Fruit fly (Drosophila melanogaster) whole organism, embryonic: Measurements from ENCODE around the gene Ass.

ENCODE experiments used
- Aef1 ChIP-seq: fragments of 200-800 bp; sonication (Bioruptor generic); IDR thresholded peaks from 3 replicates; pipeline ENCODE4 v1.3.6; 2022; ENCODE audit warnings: missing biosample characterization, missing genetic modification characterization
- BEAF-32 ChIP-seq: fragments of 200-800 bp; sonication (Bioruptor generic); optimal IDR thresholded peaks from 3 replicates; lab custom pipeline; 2017; ENCODE audit warnings: missing biosample characterization, missing genetic modification characterization, mild to moderate bottlenecking, moderate library complexity, missing genetic modification reagents
- Bgb ChIP-seq: fragments of 200-800 bp; sonication (Bioruptor generic); IDR thresholded peaks from 2 replicates; pipeline ENCODE4 v1.3.6; 2022; ENCODE audit warnings: missing biosample characterization, missing genetic modification characterization; ENCODE audit not compliant: partially characterized antibody
- Blimp-1 ChIP-seq: fragments of 200-800 bp; sonication (Bioruptor generic); optimal IDR thresholded peaks from 3 replicates; lab custom pipeline; 2018; ENCODE audit warnings: missing biosample characterization, missing genetic modification characterization, mild to moderate bottlenecking, moderate library complexity, missing genetic modification reagents
- CG10543 ChIP-seq: fragments of 200-800 bp; sonication (Bioruptor generic); optimal IDR thresholded peaks from 3 replicates; lab custom pipeline; 2017; ENCODE audit warnings: missing biosample characterization, mild to moderate bottlenecking, missing genetic modification characterization, moderate library complexity
- CG11398 ChIP-seq: fragments of 200-800 bp; sonication (Bioruptor generic); optimal IDR thresholded peaks from 2 replicates; lab custom pipeline; 2016; ENCODE audit warnings: missing biosample characterization, missing genetic modification characterization
- CG17385 ChIP-seq: fragments of 200-800 bp; sonication (Bioruptor generic); optimal IDR thresholded peaks from 3 replicates; lab custom pipeline; 2018; ENCODE audit warnings: missing biosample characterization, mild to moderate bottlenecking, missing genetic modification characterization
- CG1832 ChIP-seq: fragments of 200-800 bp; sonication (Bioruptor generic); optimal IDR thresholded peaks from 2 replicates; lab custom pipeline; 2017; ENCODE audit warnings: missing biosample characterization, mild to moderate bottlenecking, missing genetic modification characterization, inconsistent platforms
- CG18599 ChIP-seq: fragments of 200-800 bp; sonication (Bioruptor generic); optimal IDR thresholded peaks from 3 replicates; lab custom pipeline; 2017; ENCODE audit warnings: missing biosample characterization, missing genetic modification characterization, mild to moderate bottlenecking, moderate library complexity, missing genetic modification reagents
- CG33213 ChIP-seq: fragments of 200-800 bp; sonication (Bioruptor generic); optimal IDR thresholded peaks from 3 replicates; lab custom pipeline; 2016; ENCODE audit warnings: missing biosample characterization, missing genetic modification characterization
- CG33557 ChIP-seq: fragments of 200-800 bp; sonication (Bioruptor generic); optimal IDR thresholded peaks from 2 replicates; lab custom pipeline; 2019; ENCODE audit warnings: missing biosample characterization, mild to moderate bottlenecking, missing genetic modification characterization, moderate library complexity
- CG4617 ChIP-seq: fragments of 200-800 bp; sonication (Bioruptor generic); optimal IDR thresholded peaks from 3 replicates; lab custom pipeline; 2016; ENCODE audit warnings: missing biosample characterization, missing genetic modification characterization, borderline replicate concordance
- CG4707 ChIP-seq: fragments of 200-800 bp; sonication (Bioruptor generic); optimal IDR thresholded peaks from 2 replicates; lab custom pipeline; 2018; ENCODE audit warnings: missing biosample characterization, mild to moderate bottlenecking, missing genetic modification characterization, moderate library complexity
- CG6854 ChIP-seq: fragments of 200-800 bp; sonication (Bioruptor generic); optimal IDR thresholded peaks from 3 replicates; lab custom pipeline; 2017; ENCODE audit warnings: missing biosample characterization, mild to moderate bottlenecking, missing genetic modification characterization
- CG8281 ChIP-seq: fragments of 200-800 bp; sonication (Bioruptor generic); optimal IDR thresholded peaks from 2 replicates; lab custom pipeline; 2018; ENCODE audit warnings: missing biosample characterization, mild to moderate bottlenecking, missing genetic modification characterization, moderate library complexity
- CG8478 ChIP-seq: fragments of >200 bp; optimal IDR thresholded peaks from 2 replicates; lab custom pipeline; 2018
- CG9609 ChIP-seq: fragments of 200-800 bp; sonication (Bioruptor generic); optimal IDR thresholded peaks from 3 replicates; lab custom pipeline; 2016; ENCODE audit warnings: missing biosample characterization, missing genetic modification characterization
- CHES-1-like ChIP-seq: fragments of 200-800 bp; sonication (Bioruptor generic); optimal IDR thresholded peaks from 2 replicates; lab custom pipeline; 2016; ENCODE audit warnings: missing biosample characterization, missing genetic modification characterization
- CTCF ChIP-seq: fragments of 200-800 bp; sonication (Bioruptor generic); optimal IDR thresholded peaks from 2 replicates; lab custom pipeline; 2017; ENCODE audit warnings: missing biosample characterization, mild to moderate bottlenecking, missing genetic modification characterization, moderate library complexity
- Dll ChIP-seq: fragments of 200-800 bp; sonication (Bioruptor generic); IDR thresholded peaks from 4 replicates; pipeline ENCODE4 v1.3.6; 2022; ENCODE audit warnings: missing biosample characterization, missing genetic modification characterization; ENCODE audit not compliant: partially characterized antibody
- Elba2 ChIP-seq: fragments of 200-800 bp; sonication (Bioruptor generic); optimal IDR thresholded peaks from 3 replicates; lab custom pipeline; 2016; ENCODE audit warnings: missing biosample characterization, missing genetic modification characterization
- Fer1 ChIP-seq: fragments of 200-800 bp; sonication (Bioruptor generic); optimal IDR thresholded peaks from 2 replicates; lab custom pipeline; 2017; ENCODE audit warnings: missing biosample characterization, mild to moderate bottlenecking, missing genetic modification characterization
- HLHmδ ChIP-seq: fragments of 200-800 bp; sonication (Bioruptor generic); optimal IDR thresholded peaks from 2 replicates; lab custom pipeline; 2018; ENCODE audit warnings: missing biosample characterization, mild to moderate bottlenecking, missing genetic modification characterization, moderate library complexity
- HmgD ChIP-seq: fragments of 200-800 bp; sonication (Bioruptor generic); optimal IDR thresholded peaks from 3 replicates; lab custom pipeline; 2016; ENCODE audit warnings: missing biosample characterization, missing genetic modification characterization
- HmgZ ChIP-seq: fragments of 200-800 bp; sonication (Bioruptor generic); optimal IDR thresholded peaks from 2 replicates; lab custom pipeline; 2018; ENCODE audit warnings: missing biosample characterization, mild to moderate bottlenecking, missing genetic modification characterization
- Ravus ChIP-seq: fragments of 200-800 bp; sonication (Bioruptor generic); IDR thresholded peaks from 2 replicates; pipeline ENCODE4 v1.3.6; 2022; ENCODE audit warnings: missing biosample characterization, missing genetic modification characterization
- Spps ChIP-seq: fragments of 200-800 bp; sonication (Bioruptor generic); optimal IDR thresholded peaks from 2 replicates; lab custom pipeline; 2018; ENCODE audit warnings: missing biosample characterization, mild to moderate bottlenecking, missing genetic modification characterization
- TFAM ChIP-seq: fragments of 200-800 bp; sonication (Bioruptor generic); optimal IDR thresholded peaks from 2 replicates; lab custom pipeline; 2017; ENCODE audit warnings: missing biosample characterization, missing genetic modification characterization, inconsistent platforms
- aop ChIP-seq: fragments of 200-800 bp; sonication (Bioruptor generic); IDR thresholded peaks from 2 replicates; pipeline ENCODE4 v1.3.6; 2022; ENCODE audit warnings: missing biosample characterization, missing genetic modification characterization
- ato ChIP-seq: fragments of 200-800 bp; sonication (Bioruptor generic); IDR thresholded peaks from 2 replicates; pipeline ENCODE4 v1.3.6; 2022; ENCODE audit warnings: missing biosample characterization, missing genetic modification characterization; ENCODE audit not compliant: partially characterized antibody
- dmrt99B ChIP-seq: fragments of 200-800 bp; sonication (Bioruptor generic); optimal IDR thresholded peaks from 2 replicates; lab custom pipeline; 2018; ENCODE audit warnings: missing biosample characterization, mild to moderate bottlenecking, missing genetic modification characterization, moderate library complexity
- gsb ChIP-seq: fragments of 200-800 bp; sonication (Bioruptor generic); IDR thresholded peaks from 2 replicates; pipeline ENCODE4 v1.3.6; 2022; ENCODE audit warnings: missing biosample characterization, missing genetic modification characterization
- hth ChIP-seq: fragments of >200 bp; optimal IDR thresholded peaks from 2 replicates; lab custom pipeline; 2017; ENCODE audit warnings: inconsistent platforms
- jing ChIP-seq: fragments of 200-800 bp; sonication (Bioruptor generic); optimal IDR thresholded peaks from 2 replicates; lab custom pipeline; 2018; ENCODE audit warnings: missing biosample characterization, mild to moderate bottlenecking, missing genetic modification characterization
- kah ChIP-seq: fragments of 200-800 bp; sonication (Bioruptor generic); optimal IDR thresholded peaks from 2 replicates; lab custom pipeline; 2018; ENCODE audit warnings: missing biosample characterization, mild to moderate bottlenecking, missing genetic modification characterization
- knrl ChIP-seq: fragments of 200-800 bp; sonication (Bioruptor generic); IDR thresholded peaks from 3 replicates; pipeline ENCODE4 v1.3.6; 2022; ENCODE audit warnings: missing biosample characterization, missing genetic modification characterization; ENCODE audit not compliant: partially characterized antibody
- lola ChIP-seq, 3 experiments: fragments of >200 bp in 2 of 3; fragments of 200-800 bp in 1 of 3; sonication (Bioruptor generic) in 1 of 3; optimal IDR thresholded peaks; 2 replicates each; lab custom pipeline; 2017 to 2019; ENCODE audit warnings: missing biosample characterization in 3 of 3, missing genetic modification characterization in 3 of 3, mild to moderate bottlenecking in 1 of 3, moderate library complexity in 1 of 3
- oc ChIP-seq: fragments of 200-800 bp; sonication (Bioruptor generic); optimal IDR thresholded peaks from 2 replicates; lab custom pipeline; 2018; ENCODE audit warnings: missing biosample characterization, mild to moderate bottlenecking, missing genetic modification characterization, moderate library complexity
- odd ChIP-seq: fragments of 200-800 bp; sonication (Bioruptor generic); optimal IDR thresholded peaks from 2 replicates; lab custom pipeline; 2017; ENCODE audit warnings: missing biosample characterization, mild to moderate bottlenecking, missing genetic modification characterization
- p53 ChIP-seq: fragments of 200-800 bp; sonication (Bioruptor generic); optimal IDR thresholded peaks from 2 replicates; lab custom pipeline; 2016; ENCODE audit warnings: missing biosample characterization, missing genetic modification characterization
- pho ChIP-seq: fragments of 200-800 bp; sonication (Bioruptor generic); optimal IDR thresholded peaks from 2 replicates; lab custom pipeline; 2016; ENCODE audit warnings: missing biosample characterization, missing genetic modification characterization
- pros ChIP-seq: fragments of 200-800 bp; sonication (Bioruptor generic); optimal IDR thresholded peaks from 3 replicates; lab custom pipeline; 2019; ENCODE audit warnings: missing biosample characterization, mild to moderate bottlenecking, missing genetic modification characterization, moderate library complexity
- pum ChIP-seq: fragments of 200-800 bp; sonication (Bioruptor generic); optimal IDR thresholded peaks from 2 replicates; lab custom pipeline; 2016; ENCODE audit warnings: missing biosample characterization, missing genetic modification characterization
- schlank ChIP-seq: fragments of 200-800 bp; sonication (Bioruptor generic); optimal IDR thresholded peaks from 2 replicates; lab custom pipeline; 2018; ENCODE audit warnings: missing biosample characterization, mild to moderate bottlenecking, missing genetic modification characterization
- seq ChIP-seq: fragments of 200-800 bp; sonication (Bioruptor generic); IDR thresholded peaks from 2 replicates; pipeline ENCODE4 v1.3.6; 2022; ENCODE audit warnings: missing biosample characterization, missing genetic modification characterization
- sim ChIP-seq: fragments of 200-800 bp; sonication (Bioruptor generic); IDR thresholded peaks from 2 replicates; pipeline ENCODE4 v1.3.6; 2022; ENCODE audit warnings: missing biosample characterization, missing genetic modification characterization
- slou ChIP-seq: fragments of 200-800 bp; sonication (Bioruptor generic); optimal IDR thresholded peaks from 3 replicates; lab custom pipeline; 2016; ENCODE audit warnings: missing biosample characterization, missing genetic modification characterization
- slp2 ChIP-seq: fragments of 200-800 bp; sonication (Bioruptor generic); optimal IDR thresholded peaks from 2 replicates; lab custom pipeline; 2016; ENCODE audit warnings: missing biosample characterization, missing genetic modification characterization
- sqz ChIP-seq: fragments of 200-800 bp; sonication (Bioruptor generic); optimal IDR thresholded peaks from 3 replicates; lab custom pipeline; 2018; ENCODE audit warnings: missing biosample characterization, mild to moderate bottlenecking, missing genetic modification characterization

Ass gene

dm6 chr3R:6657278-6658246, 13.3 kb upstream of the Ass start, which contains the start of the genes CG1307 and twr (continued):
- TF ChIP-seq schlank (tag; lab: Kevin White, UChicago) (no peak), HLHmδ (no peak), Aef1 (peak; percentile 24; the same call in 1 of the 3 replicates), HmgZ (tag; lab: Kevin White, UChicago) (peak; percentile 51), pros (GFP tag; lab: Kevin White, UChicago) (no peak), CG8281 (tag; lab: Kevin White, UChicago) (no peak), CG8478 (lab: Kevin White, UChicago) (no peak), CG17385 (no peak), hth (no peak), slp2 (GFP tag; lab: Kevin White, UChicago) (no peak), p53 (GFP tag; lab: Kevin White, UChicago) (peak; percentile 4), CHES-1-like (no peak), CG1832 (GFP tag; lab: Kevin White, UChicago) (no peak), Dll (GFP tag; lab: Robert Waterston, UW) (0 out of 4 replicates have a peak, but pooled peaks have one; percentile 25), CTCF (GFP tag; lab: Kevin White, UChicago) (peak; percentile 31), knrl (GFP tag; lab: Robert Waterston, UW) (no peak), CG18599 (GFP tag; lab: Kevin White, UChicago) (no peak), dmrt99B (no peak), Bgb (GFP tag; lab: Robert Waterston, UW) (peak; percentile 29), CG4707 (GFP tag; lab: Kevin White, UChicago) (no peak), slou (no peak), BEAF-32 (GFP tag; lab: Kevin White, UChicago) (peak; percentile 58), lola (GFP tag; optimal IDR thresholded peaks at IDR 0.05; lab: Kevin White, UChicago) (peak in 1 of 3 experiments; percentile 27), oc (no peak), Elba2 (GFP tag; lab: Kevin White, UChicago) (no peak), CG10543 (peak; percentile 73), pum (GFP tag; lab: Kevin White, UChicago) (no peak), TFAM (GFP tag; lab: Kevin White, UChicago) (no peak), sim (GFP tag; lab: Robert Waterston, UW) (no peak), CG11398 (GFP tag; lab: Kevin White, UChicago) (no peak), CG9609 (GFP tag; lab: Kevin White, UChicago) (peak; percentile 12), Blimp-1 (GFP tag; lab: Kevin White, UChicago) (no peak), Fer1 (GFP tag; lab: Kevin White, UChicago) (peak; percentile 35), Ravus (no peak; the same call in 1 of the 2 replicates), odd (no peak), ato (GFP tag; lab: Robert Waterston, UW) (no peak), CG4617 (peak; percentile 55), aop (GFP tag; lab: Robert Waterston, UW) (no peak), jing (no peak), gsb (GFP tag; lab: Robert Waterston, UW) (no peak), sqz (GFP tag; lab: Kevin White, UChicago) (no peak), CG33213 (GFP tag; lab: Kevin White, UChicago) (peak; percentile 9), Spps (peak; percentile 24), kah (peak; percentile 5), CG6854 (GFP tag; lab: Kevin White, UChicago) (no peak), pho (GFP tag; lab: Kevin White, UChicago) (no peak), CG33557 (GFP tag; lab: Kevin White, UChicago) (peak; percentile 41), HmgD (GFP tag; lab: Kevin White, UChicago) (no peak), seq (no peak)
